4 worm cellular contexts compared by ENCODE assay signal in genomic region chrX:16133815-16134214, ce11.
TF ChIP-seq lines count a peak whose summit lies in the region.

No protein-coding gene starts in this region.

TF ChIP-seq in whole organism, L2 larva, 48 proteins besides CTCF, POLR2A, EP300 and RAD21:
- no peak for TF ChIP-seq Y55F3AM.14 (GFP tag; optimal IDR thresholded peaks at IDR 0.05; lab: Kevin White, UChicago)
- no peak for TF ChIP-seq ztf-1 (GFP tag; conservative IDR thresholded peaks at IDR 0.05; lab: Robert Waterston, UW)
- TF ChIP-seq egl-27 (tag; optimal IDR thresholded peaks at IDR 0.05; lab: Kevin White, UChicago): no peak
- TF ChIP-seq nhr-129 (tag; optimal IDR thresholded peaks at IDR 0.05; lab: Kevin White, UChicago): peak; percentile 62
- peak; percentile 8 for TF ChIP-seq lin-11 (tag; optimal IDR thresholded peaks at IDR 0.05; lab: Kevin White, UChicago)
- TF ChIP-seq ztf-11 (tag; optimal IDR thresholded peaks at IDR 0.05; lab: Kevin White, UChicago): no peak
- TF ChIP-seq lsy-2 (tag; optimal IDR thresholded peaks at IDR 0.05; lab: Kevin White, UChicago): no peak
- peak; percentile 52 for TF ChIP-seq zag-1 (tag; optimal IDR thresholded peaks at IDR 0.05; lab: Kevin White, UChicago)
- no peak for TF ChIP-seq crh-2 (tag; optimal IDR thresholded peaks at IDR 0.05; lab: Kevin White, UChicago)
- no peak for TF ChIP-seq F13H6.1 (tag; optimal IDR thresholded peaks at IDR 0.05; lab: Kevin White, UChicago)
- TF ChIP-seq unc-55 (GFP tag; optimal IDR thresholded peaks at IDR 0.05; lab: Kevin White, UChicago): peak; percentile 58

TF ChIP-seq in whole organism, L4 larva, 104 proteins besides CTCF, POLR2A, EP300 and RAD21:
- no peak for TF ChIP-seq zfp-2 (tag; optimal IDR thresholded peaks at IDR 0.05; lab: Kevin White, UChicago)
- TF ChIP-seq ZK546.5 (tag; optimal IDR thresholded peaks at IDR 0.05; lab: Kevin White, UChicago): no peak
- TF ChIP-seq hif-1 (tag; optimal IDR thresholded peaks at IDR 0.05; lab: Kevin White, UChicago): peak in 1 of 2 experiments; percentile 18
- no peak for TF ChIP-seq daf-8 (GFP tag; IDR thresholded peaks at IDR 0.05; lab: Robert Waterston, UW)
- TF ChIP-seq mdl-1 (tag; optimal IDR thresholded peaks at IDR 0.05; lab: Kevin White, UChicago): peak in 1 of 2 experiments; percentile 18
- peak; percentile 24 for TF ChIP-seq hlh-30 (tag; optimal IDR thresholded peaks at IDR 0.05; lab: Kevin White, UChicago; ENCODE audit: insufficient read depth)
- TF ChIP-seq ctbp-1 (GFP tag; IDR thresholded peaks at IDR 0.05; lab: Robert Waterston, UW): peak; percentile 52; the same call in 1 of the 2 replicates
- no peak for TF ChIP-seq vab-7 (GFP tag; IDR thresholded peaks at IDR 0.05; lab: Robert Waterston, UW)
- peak in 1 of 2 experiments; percentile 25 for TF ChIP-seq lsy-2 (tag; optimal IDR thresholded peaks at IDR 0.05; lab: Kevin White, UChicago)
- TF ChIP-seq set-16 (GFP tag; IDR thresholded peaks at IDR 0.05; lab: Robert Waterston, UW): peak; percentile 18; the same call in 1 of the 2 replicates
- peak; percentile 95 for TF ChIP-seq aha-1 (tag; lab: Kevin White, UChicago)
- peak; percentile 53; the same call in 1 of the 2 replicates for TF ChIP-seq hmg-1.1 (GFP tag; IDR thresholded peaks at IDR 0.05; lab: Robert Waterston, UW)

TF ChIP-seq in whole organism, late embryonic, 69 proteins besides CTCF, POLR2A, EP300 and RAD21:
- peak; percentile 10 for TF ChIP-seq nfya-1 (tag; optimal IDR thresholded peaks at IDR 0.05; lab: Kevin White, UChicago)
- peak; percentile 57 for TF ChIP-seq sdc-2 (tag; optimal IDR thresholded peaks at IDR 0.05; lab: Kevin White, UChicago)
- peak; percentile 27 for TF ChIP-seq ceh-31 (tag; optimal IDR thresholded peaks at IDR 0.05; lab: Kevin White, UChicago)
- TF ChIP-seq T23F11.4 (GFP tag; optimal IDR thresholded peaks at IDR 0.05; lab: Kevin White, UChicago): no peak
- TF ChIP-seq C08G9.2 (tag; optimal IDR thresholded peaks at IDR 0.05; lab: Kevin White, UChicago): no peak
- peak; percentile 16 for TF ChIP-seq tbx-2 (tag; optimal IDR thresholded peaks at IDR 0.05; lab: Kevin White, UChicago)
TF ChIP-seq in whole organism, late embryonic: peak in this region for 4.

TF ChIP-seq in whole organism, mixed stage, embryonic, 35 proteins besides CTCF, POLR2A, EP300 and RAD21:
- TF ChIP-seq hlh-1 (tag; optimal IDR thresholded peaks at IDR 0.05; lab: Kevin White, UChicago): peak; percentile 49
- TF ChIP-seq drap-1 (GFP tag; optimal IDR thresholded peaks at IDR 0.05; lab: Kevin White, UChicago): peak; percentile 10
- TF ChIP-seq ceh-83 (GFP tag; optimal IDR thresholded peaks at IDR 0.05; lab: Kevin White, UChicago): no peak
- peak; percentile 35 for TF ChIP-seq mls-2 (tag; optimal IDR thresholded peaks at IDR 0.05; lab: Kevin White, UChicago)
- TF ChIP-seq unc-120 (tag; optimal IDR thresholded peaks at IDR 0.05; lab: Kevin White, UChicago; ENCODE audit: poor library complexity, severe bottlenecking): no peak
- peak; percentile 50 for TF ChIP-seq sptf-1 (tag; optimal IDR thresholded peaks at IDR 0.05; lab: Kevin White, UChicago)
